Worm (Caenorhabditis elegans) whole organism, L4 larva: Measurements from ENCODE around the gene him-14.

Experiments
- Y75B8A.6 ChIP-seq: fragments of 200-800 bp; sonication (Bioruptor generic); IDR thresholded peaks from 2 replicates; pipeline ENCODE4 v1.3.6; 2022; ENCODE audit warnings: missing genetic modification reagents, missing genetic modification characterization, missing compliant biosample characterization
- aly-2 ChIP-seq: sonication (generic microtip); optimal IDR thresholded peaks from 2 replicates; lab custom pipeline; 2018; ENCODE audit warnings: missing biosample characterization, missing genetic modification characterization
- ama-1 ChIP-seq: fragments of 150-350 bp; optimal IDR thresholded peaks from 2 replicates; lab custom pipeline; 2014; ENCODE audit warnings: inconsistent platforms, mixed read lengths
- daf-12 ChIP-seq: fragments of 150-350 bp; optimal IDR thresholded peaks from 2 replicates; lab custom pipeline; 2014; ENCODE audit warnings: missing biosample characterization, missing genetic modification reagents, missing genetic modification characterization
- fkh-10 ChIP-seq: fragments of 150-350 bp; optimal IDR thresholded peaks from 2 replicates; lab custom pipeline; 2014; ENCODE audit warnings: missing biosample characterization, missing genetic modification reagents, missing genetic modification characterization
- hmg-1.1 ChIP-seq: fragments of 200-800 bp; sonication (Bioruptor generic); IDR thresholded peaks from 2 replicates; pipeline ENCODE4 v1.3.6; 2022; ENCODE audit warnings: missing genetic modification reagents, missing genetic modification characterization, missing compliant biosample characterization
- lin-39 ChIP-seq: fragments of 150-350 bp; optimal IDR thresholded peaks from 2 replicates; lab custom pipeline; 2014; ENCODE audit warnings: missing biosample characterization, missing genetic modification reagents, missing genetic modification characterization
- lir-3 ChIP-seq: sonication (generic microtip); optimal IDR thresholded peaks from 2 replicates; lab custom pipeline; 2016; ENCODE audit warnings: mild to moderate bottlenecking, missing genetic modification characterization, missing compliant biosample characterization
- mdl-1 ChIP-seq, 2 experiments: fragments of 150-350 bp in 1 of 2; sonication (generic microtip) in 1 of 2; optimal IDR thresholded peaks; 2 replicates each; lab custom pipeline; 2014 to 2017; ENCODE audit warnings: missing biosample characterization in 2 of 2, missing genetic modification characterization in 2 of 2
- nhr-10 ChIP-seq: fragments of 150-350 bp; optimal IDR thresholded peaks from 2 replicates; lab custom pipeline; 2014; ENCODE audit warnings: missing biosample characterization, missing genetic modification characterization
- nhr-6 ChIP-seq: fragments of 150-350 bp; optimal IDR thresholded peaks from 2 replicates; lab custom pipeline; 2014; ENCODE audit warnings: missing biosample characterization, missing genetic modification characterization
- nhr-77 ChIP-seq: fragments of 150-350 bp; optimal IDR thresholded peaks from 2 replicates; lab custom pipeline; 2014; ENCODE audit warnings: missing biosample characterization, missing genetic modification characterization

DNA sequence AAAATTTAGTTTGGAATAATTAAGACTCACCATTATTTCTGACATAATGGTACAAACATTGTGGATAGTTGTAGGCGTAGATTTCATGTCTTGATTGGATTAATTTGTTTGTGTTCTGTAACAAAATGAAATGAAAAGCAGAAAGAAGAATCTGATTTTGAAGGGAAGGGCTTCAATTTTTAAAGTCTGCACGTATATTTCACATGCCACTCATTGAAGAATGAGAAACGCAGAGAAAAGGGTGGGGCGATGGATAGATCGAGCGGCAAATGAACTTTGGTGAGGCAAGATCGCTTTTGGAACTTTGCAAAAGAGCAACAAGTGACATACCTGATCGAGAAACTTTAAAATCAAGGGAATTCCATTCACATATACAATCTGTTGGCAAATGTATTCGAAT, 32.5 kb upstream of the him-14 start:
- no peak for TF ChIP-seq aly-2 (tag; lab: Kevin White, UChicago)
- TF ChIP-seq lir-3 (tag; lab: Kevin White, UChicago): no peak
- no peak for TF ChIP-seq mdl-1 (tag; optimal IDR thresholded peaks at IDR 0.05; lab: Kevin White, UChicago)
- no peak for TF ChIP-seq daf-12 (tag; lab: Kevin White, UChicago)
- TF ChIP-seq Y75B8A.6 (GFP tag; lab: Robert Waterston, UW): no peak
- TF ChIP-seq ama-1 (lab: Kevin White, UChicago): no peak
- TF ChIP-seq nhr-6 (tag; lab: Kevin White, UChicago): no peak
- no peak for TF ChIP-seq fkh-10 (GFP tag; lab: Kevin White, UChicago)
- TF ChIP-seq nhr-10: no peak
- TF ChIP-seq nhr-77: no peak
- TF ChIP-seq hmg-1.1: peak; percentile 14; the same call in 1 of the 2 replicates
- TF ChIP-seq lin-39 (tag; lab: Kevin White, UChicago): no peak
